Worm (Caenorhabditis elegans) whole organism, midembryonic: ENCODE measurements around the gene F36H5.18.
"Not testable (repeated sequence)": the region's sequence is repeated elsewhere in the genome, so short reads cannot be mapped to it uniquely, and the experiment has no call there.

Experiments used
- T22C8.4 ChIP-seq: fragments of 200-800 bp; sonication (Bioruptor generic); IDR thresholded peaks from 2 replicates; pipeline ENCODE4 v1.3.6; 2022; ENCODE audit warnings: missing genetic modification characterization, missing compliant biosample characterization
- cog-1 ChIP-seq: sonication (generic microtip); optimal IDR thresholded peaks from 2 replicates; lab custom pipeline; 2016; ENCODE audit warnings: missing genetic modification characterization, missing compliant biosample characterization
- flt-1 ChIP-seq: fragments of 200-800 bp; sonication (Bioruptor generic); IDR thresholded peaks from 2 replicates; pipeline ENCODE4 v1.3.6; 2022; ENCODE audit warnings: missing genetic modification characterization, missing compliant biosample characterization
- klf-2 ChIP-seq: fragments of 200-800 bp; sonication (Bioruptor generic); conservative IDR thresholded peaks from 2 replicates; pipeline ENCODE4 v1.3.6; 2022; ENCODE audit warnings: missing genetic modification reagents, missing genetic modification characterization, missing compliant biosample characterization
- med-1 ChIP-seq: sonication (generic microtip); optimal IDR thresholded peaks from 2 replicates; lab custom pipeline; 2017; ENCODE audit warnings: missing genetic modification characterization, mild to moderate bottlenecking, missing compliant biosample characterization, antibody characterized with exemption, missing genetic modification reagents; ENCODE audit not compliant: insufficient read depth
- ref-1 ChIP-seq: fragments of 200-800 bp; sonication (Bioruptor generic); conservative IDR thresholded peaks from 2 replicates; pipeline ENCODE4 v1.3.6; 2022; ENCODE audit warnings: missing genetic modification reagents, missing genetic modification characterization, missing compliant biosample characterization
- tab-1 ChIP-seq: fragments of 200-800 bp; sonication (Bioruptor generic); IDR thresholded peaks from 2 replicates; pipeline ENCODE4 v1.3.6; 2022; ENCODE audit warnings: missing genetic modification characterization, missing compliant biosample characterization
- ztf-23 ChIP-seq: fragments of 200-800 bp; sonication (Bioruptor generic); IDR thresholded peaks from 2 replicates; pipeline ENCODE4 v1.3.6; 2022; ENCODE audit warnings: missing genetic modification reagents, missing genetic modification characterization, missing compliant biosample characterization
- ztf-29 ChIP-seq: fragments of 200-800 bp; sonication (Bioruptor generic); IDR thresholded peaks from 2 replicates; pipeline ENCODE4 v1.3.6; 2022; ENCODE audit warnings: missing genetic modification reagents, missing genetic modification characterization, missing compliant biosample characterization

Gene F36H5.18

DNA sequence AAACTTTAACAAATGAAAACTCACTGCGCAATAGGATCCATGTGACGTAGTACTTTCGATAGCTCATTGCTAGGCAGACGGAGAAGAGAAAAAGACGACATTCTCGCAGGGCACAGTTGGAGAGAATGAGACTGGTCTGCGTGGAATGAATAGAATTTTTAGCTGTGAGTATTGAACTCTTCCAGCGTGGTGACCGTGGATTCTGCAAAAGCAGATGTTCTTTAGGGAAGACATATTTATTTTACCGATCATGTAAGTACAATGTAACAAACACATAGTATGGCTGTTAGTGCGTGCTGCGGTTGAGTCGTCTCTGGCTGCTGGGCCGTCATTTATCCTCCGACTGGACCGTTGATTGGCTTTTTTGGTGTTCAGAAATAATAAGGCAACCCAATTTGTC, 6.7 kb upstream of the F36H5.18 start, which contains the start of gene F36H5.9:
Gene F36H5.9, minus strand, starts transcription at position 101 of the 400 bp plus-strand sequence.
- TF ChIP-seq flt-1 (no peak), ztf-23 (GFP tag; lab: Robert Waterston, UW) (no peak), tab-1 (GFP tag; lab: Robert Waterston, UW) (no peak), ztf-29 (no peak), T22C8.4 (GFP tag; lab: Robert Waterston, UW) (no peak), ref-1 (GFP tag; lab: Robert Waterston, UW) (no peak), klf-2 (GFP tag; lab: Robert Waterston, UW) (no peak), cog-1 (no peak)

DNA sequence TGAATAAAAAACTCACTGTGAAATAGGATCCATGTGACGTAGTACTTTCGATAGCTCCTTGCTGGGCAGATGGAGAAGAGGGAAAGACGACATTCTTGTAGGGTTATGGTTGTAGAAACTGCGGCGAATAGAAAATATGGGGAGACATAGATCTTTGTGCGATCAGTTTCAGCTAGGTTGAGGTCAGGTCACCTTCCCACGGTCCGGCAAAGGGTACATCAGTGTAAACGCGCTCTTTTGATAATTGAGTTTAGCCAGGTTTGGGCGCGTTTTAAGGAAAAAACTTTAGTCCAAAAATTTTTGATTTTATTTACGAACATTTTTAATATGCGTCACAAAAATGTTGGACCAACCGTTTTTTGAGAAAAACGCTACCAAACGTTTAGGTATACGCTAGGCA, 3.6 kb upstream of the F36H5.18 start, which contains the start of gene F36H5.17:
Gene F36H5.17, minus strand, starts transcription at position 101 of the 400 bp plus-strand sequence.
- no peak for TF ChIP-seq ztf-29
- TF ChIP-seq klf-2 (GFP tag; lab: Robert Waterston, UW): no peak
- no peak for TF ChIP-seq ztf-23 (GFP tag; lab: Robert Waterston, UW)
- TF ChIP-seq tab-1 (GFP tag; lab: Robert Waterston, UW): no peak
- TF ChIP-seq med-1 (GFP tag; lab: Kevin White, UChicago): no peak

DNA sequence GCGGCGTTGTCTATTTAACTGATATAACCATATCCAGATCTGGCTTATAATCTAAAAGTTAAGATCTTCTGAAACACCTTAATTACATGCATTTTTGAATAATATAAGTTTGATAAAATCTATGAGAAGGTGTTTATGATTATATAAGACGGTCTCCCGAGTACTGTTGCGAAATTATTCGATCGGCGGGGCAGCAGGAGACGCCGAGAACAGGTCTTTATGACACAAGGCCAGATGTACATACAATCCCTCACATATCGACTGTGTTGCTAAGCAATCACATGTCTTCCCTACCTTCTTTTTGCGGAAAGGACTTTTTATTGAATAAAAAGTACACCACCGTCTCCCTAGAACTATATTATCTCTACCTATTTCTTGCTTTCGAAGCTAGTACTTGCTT, 3.1 kb upstream of the F36H5.18 start, which contains the start of gene fbxb-53:
Gene fbxb-53, plus strand, starts transcription at position 301 of the 400 bp plus-strand sequence.
- no peak for TF ChIP-seq ref-1 (GFP tag; lab: Robert Waterston, UW)
- TF ChIP-seq klf-2 (GFP tag; lab: Robert Waterston, UW): no peak
- TF ChIP-seq ztf-29: no peak
- TF ChIP-seq cog-1: no peak
- no peak for TF ChIP-seq tab-1 (GFP tag; lab: Robert Waterston, UW)
- TF ChIP-seq med-1 (GFP tag; lab: Kevin White, UChicago): no peak

DNA sequence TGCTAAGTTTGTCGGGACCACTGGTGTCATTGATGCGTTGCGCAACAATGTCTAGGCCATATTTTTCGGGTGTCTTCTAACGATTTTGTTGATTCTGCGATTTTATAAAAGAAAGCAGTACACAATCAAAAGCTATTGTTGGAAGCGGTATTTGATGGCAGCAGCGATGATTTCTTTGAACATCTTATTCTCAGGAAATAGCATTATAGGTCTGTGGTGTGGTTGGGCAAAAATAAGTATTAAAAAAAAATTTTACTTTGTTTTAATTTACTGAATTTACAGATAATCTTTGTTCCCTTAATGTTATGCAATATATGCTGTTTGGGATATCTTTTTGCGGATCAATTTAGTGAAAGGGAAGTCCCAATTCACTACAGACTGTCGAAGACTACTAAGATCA, 2.7 kb upstream of the F36H5.18 start, which contains the start of gene F36H5.10:
Gene F36H5.10, plus strand, starts transcription at position 301 of the 400 bp plus-strand sequence.
- no peak for TF ChIP-seq flt-1
- TF ChIP-seq klf-2 (GFP tag; lab: Robert Waterston, UW): no peak
- no peak for TF ChIP-seq tab-1 (GFP tag; lab: Robert Waterston, UW)
- TF ChIP-seq ztf-23 (GFP tag; lab: Robert Waterston, UW): no peak
- TF ChIP-seq cog-1: no peak
- no peak for TF ChIP-seq T22C8.4 (GFP tag; lab: Robert Waterston, UW)
- TF ChIP-seq ref-1 (GFP tag; lab: Robert Waterston, UW): no peak
- TF ChIP-seq med-1 (GFP tag; lab: Kevin White, UChicago): no peak
- TF ChIP-seq ztf-29: no peak

DNA sequence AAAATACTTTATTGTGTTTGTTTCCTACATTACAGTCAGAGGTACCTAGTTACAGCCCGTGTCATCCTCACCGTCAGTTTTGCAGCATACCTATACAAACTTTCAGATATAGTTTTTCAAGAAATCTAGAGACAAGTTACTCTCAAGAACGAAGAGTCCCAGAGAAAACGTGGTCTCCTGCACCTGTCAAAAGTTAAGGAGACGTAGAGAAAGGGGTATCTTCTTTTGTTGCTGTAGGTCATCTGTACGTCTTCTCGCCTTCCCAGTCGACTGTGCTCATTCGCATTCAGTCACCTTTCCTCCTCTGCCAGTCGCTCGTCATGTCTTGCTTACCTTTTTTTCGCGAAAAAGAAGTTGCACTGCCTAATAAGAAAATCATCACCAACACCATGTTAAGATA, 1.9 kb downstream of the F36H5.18 start, which contains the start of gene F36H5.4:
Gene F36H5.4, plus strand, starts transcription at position 301 of the 400 bp plus-strand sequence.
- TF ChIP-seq ztf-23 (GFP tag; lab: Robert Waterston, UW) (no peak), ztf-29 (no peak), cog-1 (no peak), med-1 (GFP tag; lab: Kevin White, UChicago) (no peak), T22C8.4 (GFP tag; lab: Robert Waterston, UW) (no peak), tab-1 (GFP tag; lab: Robert Waterston, UW) (no peak), klf-2 (GFP tag; lab: Robert Waterston, UW) (no peak), ref-1 (GFP tag; lab: Robert Waterston, UW) (no peak)

DNA sequence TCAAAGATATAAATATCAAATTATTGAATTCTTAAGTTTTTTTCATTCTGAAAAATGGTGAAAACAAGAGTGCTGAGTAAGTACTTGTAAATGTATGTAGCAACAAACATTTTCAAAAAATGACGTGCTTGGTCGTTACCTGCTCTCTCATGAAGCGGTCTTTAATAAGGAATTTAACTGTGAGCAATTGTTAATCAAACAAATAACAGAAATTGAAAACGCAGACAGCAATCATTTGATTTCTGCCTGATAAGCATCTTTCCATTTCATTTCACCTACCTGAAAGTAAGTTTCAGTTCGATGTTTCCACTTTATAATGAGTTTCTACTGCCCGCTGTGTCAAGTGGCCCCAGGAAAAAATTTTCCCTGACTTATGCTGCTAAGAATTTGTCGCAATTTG, 3.4 kb downstream of the F36H5.18 start, which contains the start of gene math-28:
Gene math-28, plus strand, starts transcription at position 301 of the 400 bp plus-strand sequence.
- TF ChIP-seq cog-1: no peak
- no peak for TF ChIP-seq ztf-29
- TF ChIP-seq med-1 (GFP tag; lab: Kevin White, UChicago): no peak
- TF ChIP-seq klf-2 (GFP tag; lab: Robert Waterston, UW): no peak
- TF ChIP-seq tab-1 (GFP tag; lab: Robert Waterston, UW): no peak
- TF ChIP-seq ref-1 (GFP tag; lab: Robert Waterston, UW): no peak
- no peak for TF ChIP-seq ztf-23 (GFP tag; lab: Robert Waterston, UW)
- TF ChIP-seq T22C8.4 (GFP tag; lab: Robert Waterston, UW): no peak
- TF ChIP-seq flt-1: no peak

DNA sequence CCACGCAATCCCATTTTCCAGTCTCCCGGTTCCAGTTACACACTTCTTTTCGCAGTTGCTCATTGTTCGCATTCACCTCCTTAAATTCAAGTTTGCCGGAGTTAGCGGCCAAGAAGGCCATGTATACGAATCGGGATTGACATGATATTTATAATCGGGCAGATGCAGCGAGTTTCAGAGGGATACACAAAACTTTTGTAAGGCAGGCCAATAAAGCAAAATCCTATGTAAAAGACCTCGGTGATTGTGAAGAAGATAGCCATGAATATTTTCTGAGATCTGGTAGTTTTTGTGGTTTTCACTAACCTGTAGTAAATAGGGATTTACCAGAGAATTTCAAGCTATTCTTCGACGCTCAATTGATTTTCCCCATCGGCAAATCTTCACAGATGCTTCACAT, 7.0 kb downstream of the F36H5.18 start:
- no peak for TF ChIP-seq ref-1 (GFP tag; lab: Robert Waterston, UW)

DNA sequence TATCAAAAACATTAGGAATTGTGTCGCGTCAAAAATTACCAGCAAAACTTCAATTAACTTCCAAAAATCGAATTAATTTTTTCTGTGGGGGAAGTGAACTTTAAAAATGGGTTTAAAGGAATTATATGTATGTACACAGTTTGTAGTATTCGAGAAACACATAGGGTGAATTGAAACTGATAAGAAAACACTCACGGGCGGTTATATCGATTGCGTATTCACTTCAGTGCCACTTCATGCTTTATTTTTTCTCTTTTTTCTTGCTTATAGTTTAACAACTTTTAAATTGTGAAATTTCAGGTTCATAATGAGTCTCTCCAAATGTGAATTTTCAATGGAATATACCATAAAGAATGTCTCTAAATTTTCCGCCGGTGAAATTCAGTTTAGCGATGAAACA, 11.6 kb downstream of the F36H5.18 start, which contains the start of gene math-26:
Gene math-26, plus strand, starts transcription at position 301 of the 400 bp plus-strand sequence.
- TF ChIP-seq med-1 (GFP tag; lab: Kevin White, UChicago); ztf-29; cog-1: not testable (repeated sequence)

DNA sequence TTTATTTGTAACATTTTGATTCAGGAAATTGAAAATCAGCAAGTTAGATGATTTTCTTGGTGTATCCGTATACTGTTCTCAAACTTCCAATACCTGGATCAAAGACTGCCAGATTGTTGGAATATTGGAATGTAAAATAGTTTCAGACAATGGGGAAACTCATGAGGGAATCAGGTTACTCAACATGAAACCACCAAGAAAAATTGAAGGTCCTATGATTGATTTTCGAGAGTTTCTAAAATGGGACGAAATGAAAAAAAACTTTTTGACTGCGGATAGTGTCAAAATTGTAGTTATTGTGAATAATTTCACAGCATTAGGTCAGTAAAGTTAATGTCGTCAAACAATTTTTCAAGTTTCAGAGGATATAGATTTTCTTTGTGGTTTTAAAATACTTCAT, 12.1 kb downstream of the F36H5.18 start, which contains the start of gene math-3:
Gene math-3, plus strand, starts transcription at position 301 of the 400 bp plus-strand sequence.
- no peak for TF ChIP-seq cog-1
- no peak for TF ChIP-seq ztf-29
- TF ChIP-seq ref-1 (GFP tag; lab: Robert Waterston, UW): no peak
- no peak for TF ChIP-seq med-1 (GFP tag; lab: Kevin White, UChicago)
- no peak for TF ChIP-seq T22C8.4 (GFP tag; lab: Robert Waterston, UW)
- no peak for TF ChIP-seq tab-1 (GFP tag; lab: Robert Waterston, UW)
- TF ChIP-seq klf-2 (GFP tag; lab: Robert Waterston, UW): no peak
- TF ChIP-seq flt-1: no peak
- TF ChIP-seq ztf-23 (GFP tag; lab: Robert Waterston, UW): no peak

DNA sequence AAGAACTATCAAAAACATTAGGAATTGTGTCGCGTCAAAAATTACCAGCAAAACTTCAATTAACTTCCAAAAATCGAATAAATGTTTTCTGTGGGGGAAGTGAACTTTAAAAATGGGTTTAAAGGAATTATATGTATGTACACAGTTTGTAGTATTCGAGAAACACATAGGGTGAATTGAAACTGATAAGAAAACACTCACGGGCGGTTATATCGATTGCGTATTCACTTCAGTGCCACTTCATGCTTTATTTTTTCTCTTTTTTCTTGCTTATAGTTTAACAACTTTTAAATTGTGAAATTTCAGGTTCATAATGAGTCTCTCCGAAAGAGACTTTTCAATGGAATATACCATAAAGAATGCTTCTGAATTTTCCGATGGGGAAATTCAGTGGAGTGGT, 15.5 kb downstream of the F36H5.18 start, which contains the start of gene F36H5.14:
Gene F36H5.14, plus strand, starts transcription at position 301 of the 400 bp plus-strand sequence.
- not testable (repeated sequence) for TF ChIP-seq T22C8.4 (GFP tag; lab: Robert Waterston, UW); flt-1; cog-1
